Fruit fly (Drosophila melanogaster): ENCODE measurements around the gene ZnT77C.
A peak's percentile ranks its signal among the peaks of the same experiment; 100 is the strongest.

ZnT77C gene

DNA sequence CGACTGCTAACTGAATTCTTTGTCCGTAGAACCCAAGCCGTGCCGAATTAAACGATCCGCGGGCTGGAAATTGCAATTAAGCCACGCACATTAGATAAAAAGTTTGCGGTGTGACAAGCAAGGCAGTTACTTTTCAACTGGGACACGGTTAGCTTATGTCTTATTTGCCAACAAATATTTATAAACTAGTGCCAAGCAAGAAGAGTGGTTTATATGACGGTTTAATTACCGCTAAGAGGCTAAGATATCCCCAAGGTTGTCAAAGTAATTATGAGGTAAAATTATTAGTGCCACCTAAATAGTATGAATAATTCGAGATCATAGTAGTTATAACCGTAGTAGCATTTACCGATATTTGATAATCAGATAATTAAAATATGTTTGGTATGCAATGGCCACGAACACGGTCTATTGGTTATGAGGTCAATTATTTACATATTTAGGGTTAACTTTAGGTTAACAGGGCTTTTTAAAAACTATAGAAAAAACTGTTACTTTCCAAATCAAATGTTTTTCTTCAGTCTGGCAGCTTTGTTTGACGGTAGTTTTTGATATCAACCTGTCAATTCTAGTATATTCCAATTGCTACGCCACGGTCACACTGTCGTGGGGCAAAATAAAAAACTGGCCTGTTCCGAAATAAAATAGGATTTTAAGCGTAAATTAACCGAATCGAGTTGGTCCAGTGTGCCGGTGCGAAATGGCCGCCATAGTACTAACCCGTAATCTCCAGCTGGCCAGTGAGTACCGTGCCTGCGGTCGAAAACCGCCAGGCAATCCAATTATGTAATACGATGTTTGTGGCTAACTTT is at the start of gene ZnT77C:
ZnT77C (minus strand) TSS at position 142 of the 812 bp plus-strand sequence.
- no peak for TF ChIP-seq CG8478 (optimal IDR thresholded peaks at IDR 0.05)
- peak in 1 of 2 experiments; percentile 27 for TF ChIP-seq CTCF (optimal IDR thresholded peaks at IDR 0.05)

dm6 chr3L:20540975-20541951 is 46.5 kb upstream of the ZnT77C start:
- TF ChIP-seq CG8478 (optimal IDR thresholded peaks at IDR 0.05) = no peak
- TF ChIP-seq CTCF (optimal IDR thresholded peaks at IDR 0.05) = peak in 1 of 2 experiments; percentile 62

- TF ChIP-seq CG8478 (optimal IDR thresholded peaks at IDR 0.05) = no peak
- no peak for TF ChIP-seq CTCF (optimal IDR thresholded peaks at IDR 0.05)
These were observed 45.7 kb upstream of the ZnT77C start, which contains the start of gene Rcd2 for dm6 chr3L:20540182-20540974. TSS of gene Rcd2 (minus strand) at chr3L:20540417.

DNA sequence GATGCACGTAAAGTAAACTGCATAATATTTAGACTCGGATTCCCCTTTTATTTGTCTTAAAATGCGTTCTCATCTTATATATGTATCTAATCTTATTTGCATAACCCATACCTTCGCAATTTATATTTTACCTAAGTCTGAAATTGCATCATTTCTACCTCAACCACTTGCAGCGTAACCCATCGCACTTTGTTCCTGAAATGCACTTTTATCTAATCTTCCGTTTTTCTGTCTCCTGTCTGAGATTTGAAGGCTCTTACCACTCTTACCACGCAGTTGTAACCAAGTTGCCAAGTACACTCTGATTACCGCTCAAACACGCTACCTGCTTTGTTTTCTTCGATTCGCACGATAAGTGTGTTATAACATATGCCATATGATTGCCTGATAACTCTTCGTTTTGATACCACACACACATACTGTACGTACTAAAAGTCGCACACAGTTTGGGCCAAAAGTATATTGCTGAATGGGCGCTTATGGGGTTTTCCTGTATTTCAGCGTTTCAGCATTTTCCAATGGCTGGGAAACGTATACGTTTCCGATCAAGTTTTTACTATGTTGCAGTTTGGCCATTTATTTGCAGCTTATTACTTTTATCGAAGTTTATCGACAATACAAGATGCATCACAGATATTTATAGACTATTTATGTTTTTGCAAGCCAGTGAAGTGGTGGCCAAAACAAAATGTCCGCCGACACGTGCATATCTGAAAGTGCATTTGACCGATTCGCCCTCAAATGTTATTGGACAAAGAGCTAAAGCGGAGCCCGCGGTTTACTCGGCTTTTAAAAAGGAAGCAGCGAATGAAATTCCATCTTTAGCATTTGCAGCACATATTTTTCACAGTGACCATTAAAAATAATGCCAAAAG is 44.6 kb upstream of the ZnT77C start:
- TF ChIP-seq CTCF (optimal IDR thresholded peaks at IDR 0.05) (no peak), CG8478 (optimal IDR thresholded peaks at IDR 0.05) (no peak)

dm6 chr3L:20538458-20538857 is 43.7 kb upstream of the ZnT77C start:
- TF ChIP-seq CG8478 (optimal IDR thresholded peaks at IDR 0.05) (no peak), CTCF (optimal IDR thresholded peaks at IDR 0.05) (no peak)

- TF ChIP-seq CG8478 (optimal IDR thresholded peaks at IDR 0.05) (no peak), CTCF (optimal IDR thresholded peaks at IDR 0.05) (no peak)
These were observed 43.1 kb upstream of the ZnT77C start for dm6 chr3L:20537655-20538300.

DNA sequence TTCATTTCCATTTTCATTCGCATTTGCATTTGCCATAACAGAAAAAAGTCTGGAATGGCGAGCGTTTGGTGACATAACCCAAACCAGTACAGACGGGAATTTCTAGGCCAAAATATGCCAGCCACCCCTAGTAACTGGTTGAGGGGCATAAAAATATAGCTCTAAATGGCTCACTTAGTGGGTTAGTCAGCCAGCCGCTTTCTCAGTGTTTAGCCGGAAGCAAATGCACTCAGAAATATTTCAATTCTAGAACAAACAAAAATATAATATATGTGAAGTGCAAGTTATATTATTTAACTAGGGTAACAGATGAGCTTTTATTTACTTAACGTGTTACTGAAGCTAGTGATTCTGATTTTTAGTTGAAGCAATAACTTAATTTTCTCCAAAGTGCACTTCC is 42.2 kb upstream of the ZnT77C start:
- TF ChIP-seq CG8478 (optimal IDR thresholded peaks at IDR 0.05) (no peak), CTCF (optimal IDR thresholded peaks at IDR 0.05) (no peak)

DNA sequence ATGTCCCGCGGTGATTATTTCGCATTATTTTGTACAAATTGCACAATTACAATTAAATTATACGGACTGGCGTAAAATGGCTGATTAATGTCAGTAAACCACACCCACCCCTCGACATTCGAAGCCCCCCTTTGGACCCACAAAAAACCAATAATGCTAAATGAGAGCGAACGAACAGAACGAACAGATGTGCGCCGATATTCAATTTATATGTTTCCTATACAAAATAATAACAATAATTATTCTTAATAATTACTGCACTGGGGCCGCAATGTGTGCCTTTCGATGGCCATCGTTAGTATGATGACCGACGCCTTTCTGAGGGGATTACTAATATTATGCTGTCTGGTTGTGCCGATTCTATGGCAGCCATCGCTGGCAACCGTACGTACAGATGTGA is 38.7 kb upstream of the ZnT77C start, which contains the start of gene CG13250:
CG13250 (plus strand) TSS at position 301 of the 400 bp plus-strand sequence.
- TF ChIP-seq CTCF (optimal IDR thresholded peaks at IDR 0.05) (no peak), CG8478 (optimal IDR thresholded peaks at IDR 0.05) (no peak)

DNA sequence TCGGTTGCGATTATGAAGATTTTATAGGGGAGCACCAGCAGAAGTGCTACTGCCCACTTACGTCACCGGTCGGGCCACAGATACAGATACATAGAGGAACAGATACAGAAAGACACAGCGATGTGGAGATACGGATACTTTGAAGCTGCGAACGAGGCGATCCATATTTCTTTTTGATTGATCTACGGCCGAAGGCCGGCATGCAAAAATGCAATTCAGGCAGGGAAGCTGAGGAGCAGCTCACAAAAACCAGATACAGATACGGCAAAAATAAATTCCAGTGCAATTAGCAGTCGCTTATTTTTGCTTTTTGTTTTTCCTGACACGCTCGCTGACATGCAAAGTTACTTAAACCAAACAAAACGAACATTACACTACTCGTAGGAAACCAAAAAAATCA is 36.5 kb upstream of the ZnT77C start:
- TF ChIP-seq CG8478 (optimal IDR thresholded peaks at IDR 0.05) = no peak
- TF ChIP-seq CTCF (optimal IDR thresholded peaks at IDR 0.05) = no peak

DNA sequence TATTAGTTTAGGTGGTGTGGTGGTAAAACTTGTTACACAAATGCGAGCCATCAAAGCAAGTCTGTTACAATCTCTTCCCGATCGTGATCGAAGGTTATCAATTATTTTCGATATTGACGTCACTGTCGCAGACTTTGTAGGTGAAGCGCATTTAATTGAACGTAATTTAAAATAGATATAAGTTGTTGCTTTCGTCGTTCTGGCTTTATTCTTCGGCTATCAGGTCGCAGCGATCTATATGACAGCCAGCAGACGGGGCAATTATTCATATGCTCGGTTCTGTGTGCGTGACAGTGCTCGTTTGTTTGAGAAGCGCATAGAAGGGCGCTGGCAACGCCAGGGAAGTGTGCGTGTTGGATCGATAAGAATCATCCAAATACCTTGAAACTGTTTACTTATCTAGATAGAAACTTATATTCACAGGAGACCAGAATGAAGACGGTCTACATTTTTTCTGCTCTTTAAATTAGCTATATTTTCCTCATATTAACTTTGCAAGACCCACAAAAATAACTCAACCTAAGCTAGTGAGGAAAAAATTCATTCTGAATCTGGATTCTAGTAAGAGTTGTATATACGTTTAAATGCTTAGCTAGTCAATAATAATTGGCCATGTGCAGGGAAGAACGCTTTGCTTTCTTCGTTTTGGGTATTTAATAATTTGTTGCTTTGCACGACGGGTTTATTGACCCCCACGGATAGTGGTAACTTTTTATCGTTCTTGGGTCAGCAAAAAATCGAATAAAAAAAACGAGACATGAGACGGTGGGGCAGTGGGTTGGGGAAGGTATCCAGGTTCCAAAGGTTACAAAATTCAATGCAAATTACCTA is 35.8 kb upstream of the ZnT77C start:
- TF ChIP-seq CTCF (optimal IDR thresholded peaks at IDR 0.05) (no peak), CG8478 (optimal IDR thresholded peaks at IDR 0.05) (no peak)

DNA sequence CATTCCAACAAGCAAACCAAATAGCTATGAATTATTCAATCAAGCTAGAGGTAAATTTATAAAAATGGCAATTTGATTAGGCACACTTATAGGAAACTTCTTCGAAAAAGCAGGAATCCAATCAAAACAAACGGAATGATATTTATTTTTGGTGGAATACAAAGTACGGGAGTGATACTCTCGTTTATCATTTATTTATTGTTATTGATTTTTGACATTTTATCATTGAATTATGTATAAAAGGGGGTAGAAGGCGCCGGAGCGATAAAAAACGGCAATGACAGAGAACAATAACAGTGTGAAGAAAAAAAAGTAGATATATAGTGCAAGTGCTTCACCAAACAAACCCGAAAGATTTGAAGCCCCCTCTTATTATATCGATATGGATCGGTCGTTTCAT is 35.2 kb upstream of the ZnT77C start:
- TF ChIP-seq CG8478 (optimal IDR thresholded peaks at IDR 0.05) (no peak), CTCF (optimal IDR thresholded peaks at IDR 0.05) (no peak)

- no peak for TF ChIP-seq CG8478 (optimal IDR thresholded peaks at IDR 0.05)
- no peak for TF ChIP-seq CTCF (optimal IDR thresholded peaks at IDR 0.05)
These were observed 31.5 kb upstream of the ZnT77C start, which contains the start of gene Nubp2 for dm6 chr3L:20526196-20526740. TSS of gene Nubp2 (plus strand) at chr3L:20526576.

dm6 chr3L:20526143-20526195 is 31.2 kb upstream of the ZnT77C start, which contains the start of gene Pss:
TSS of gene Pss (minus strand) at chr3L:20526174.
- no peak for TF ChIP-seq CG8478 (optimal IDR thresholded peaks at IDR 0.05)
- TF ChIP-seq CTCF (optimal IDR thresholded peaks at IDR 0.05) = no peak

Measured in S2 (cell line).